Worm (Caenorhabditis elegans) whole organism, young adult: ENCODE results near the gene E02H1.6.

Experiments used
- D2030.7 ChIP-seq: fragments of 200-800 bp; sonication (Bioruptor generic); IDR thresholded peaks from 2 replicates; pipeline ENCODE4 v1.3.6; 2022; ENCODE audit warnings: missing genetic modification reagents, missing genetic modification characterization, missing compliant biosample characterization
- F23B12.7 ChIP-seq: sonication (generic microtip); optimal IDR thresholded peaks from 2 replicates; lab custom pipeline; 2017; ENCODE audit warnings: missing genetic modification characterization, mild to moderate bottlenecking, missing compliant biosample characterization, antibody characterized with exemption, moderate library complexity; ENCODE audit not compliant: insufficient read depth
- F55B11.4 ChIP-seq: sonication (generic microtip); optimal IDR thresholded peaks from 2 replicates; lab custom pipeline; 2016; ENCODE audit warnings: missing compliant biosample characterization, missing genetic modification characterization, borderline replicate concordance; ENCODE audit not compliant: insufficient read depth
- K11D2.4 ChIP-seq: fragments of 200-800 bp; sonication (Bioruptor generic); IDR thresholded peaks from 2 replicates; pipeline ENCODE4 v1.3.6; 2022; ENCODE audit warnings: missing genetic modification reagents, missing genetic modification characterization, missing compliant biosample characterization
- T26A5.8 ChIP-seq: sonication (generic microtip); optimal IDR thresholded peaks from 2 replicates; lab custom pipeline; 2016; ENCODE audit warnings: missing genetic modification characterization, missing compliant biosample characterization
- Y53F4B.3 ChIP-seq: fragments of 200-800 bp; sonication (Bioruptor generic); IDR thresholded peaks from 2 replicates; pipeline ENCODE4 v1.3.6; 2022; ENCODE audit warnings: missing genetic modification reagents, missing genetic modification characterization, missing compliant biosample characterization
- Y67H2A.10 ChIP-seq: fragments of 200-800 bp; sonication (Bioruptor generic); conservative IDR thresholded peaks from 2 replicates; pipeline ENCODE4 v1.3.6; 2022; ENCODE audit warnings: missing genetic modification reagents, missing genetic modification characterization, missing compliant biosample characterization
- Y95B8A.8 ChIP-seq: fragments of 200-800 bp; sonication (Bioruptor generic); IDR thresholded peaks from 2 replicates; pipeline ENCODE4 v1.3.6; 2022; ENCODE audit warnings: missing genetic modification reagents, missing genetic modification characterization, missing compliant biosample characterization
- ZK185.1 ChIP-seq: sonication (generic microtip); optimal IDR thresholded peaks from 2 replicates; lab custom pipeline; 2016; ENCODE audit warnings: mild to moderate bottlenecking, missing genetic modification characterization, missing compliant biosample characterization; ENCODE audit not compliant: poor library complexity, severe bottlenecking
- ama-1 ChIP-seq, 3 experiments: fragments of 150-350 bp in 1 of 3; sonication (generic microtip) in 2 of 3; optimal IDR thresholded peaks; 2 replicates each; lab custom pipeline; 2014 to 2018; ENCODE audit warnings: missing biosample characterization in 2 of 3, missing genetic modification characterization in 2 of 3, missing genetic modification reagents in 2 of 3
- atf-7 ChIP-seq: sonication (generic microtip); optimal IDR thresholded peaks from 2 replicates; lab custom pipeline; 2017; ENCODE audit warnings: mild to moderate bottlenecking, missing genetic modification characterization, missing compliant biosample characterization
- attf-3 ChIP-seq: fragments of 200-800 bp; sonication (Bioruptor generic); conservative IDR thresholded peaks from 2 replicates; pipeline ENCODE4 v1.3.6; 2022; ENCODE audit warnings: missing genetic modification reagents, missing genetic modification characterization, missing compliant biosample characterization
- bed-2 ChIP-seq: fragments of 200-800 bp; sonication (Bioruptor generic); IDR thresholded peaks from 2 replicates; pipeline ENCODE4 v1.3.6; 2022; ENCODE audit warnings: missing genetic modification reagents, missing genetic modification characterization, missing compliant biosample characterization
- dpl-1 ChIP-seq: fragments of 150-350 bp; optimal IDR thresholded peaks from 2 replicates; lab custom pipeline; 2014; ENCODE audit warnings: missing biosample characterization, missing genetic modification reagents, missing genetic modification characterization
- egl-44 ChIP-seq: fragments of 200-800 bp; sonication (Bioruptor generic); IDR thresholded peaks from 2 replicates; pipeline ENCODE4 v1.3.6; 2022; ENCODE audit warnings: missing genetic modification reagents, missing genetic modification characterization, missing compliant biosample characterization
- fkh-3 ChIP-seq: sonication (generic microtip); optimal IDR thresholded peaks from 2 replicates; lab custom pipeline; 2016; ENCODE audit warnings: mild to moderate bottlenecking, missing genetic modification characterization, missing compliant biosample characterization
- hrde-1 ChIP-seq: sonication (generic microtip); optimal IDR thresholded peaks from 2 replicates; lab custom pipeline; 2016; ENCODE audit warnings: missing genetic modification characterization, mild to moderate bottlenecking, missing compliant biosample characterization, moderate library complexity, missing genotype, missing genetic modification reagents, borderline replicate concordance
- lin-26 ChIP-seq: fragments of 200-800 bp; sonication (Bioruptor generic); IDR thresholded peaks from 2 replicates; pipeline ENCODE4 v1.3.6; 2022; ENCODE audit warnings: missing genetic modification reagents, missing genetic modification characterization, missing compliant biosample characterization
- mcd-1 ChIP-seq: fragments of 200-800 bp; sonication (Bioruptor generic); IDR thresholded peaks from 2 replicates; pipeline ENCODE4 v1.3.6; 2022; ENCODE audit warnings: missing genetic modification reagents, missing genetic modification characterization, missing compliant biosample characterization
- nfya-1 ChIP-seq: sonication (generic microtip); optimal IDR thresholded peaks from 2 replicates; lab custom pipeline; 2017; ENCODE audit warnings: antibody characterized with exemption, missing compliant biosample characterization, missing genetic modification characterization, borderline replicate concordance; ENCODE audit not compliant: insufficient read depth
- nfya-2 ChIP-seq: fragments of 200-800 bp; sonication (Bioruptor generic); IDR thresholded peaks from 2 replicates; pipeline ENCODE4 v1.3.6; 2022; ENCODE audit warnings: missing genetic modification reagents, missing genetic modification characterization, missing compliant biosample characterization
- nhr-179 ChIP-seq: sonication (generic microtip); optimal IDR thresholded peaks from 2 replicates; lab custom pipeline; 2016; ENCODE audit warnings: mild to moderate bottlenecking, missing genetic modification characterization, missing compliant biosample characterization
- nhr-90 ChIP-seq: sonication (generic microtip); optimal IDR thresholded peaks from 2 replicates; lab custom pipeline; 2016; ENCODE audit warnings: missing genotype, mild to moderate bottlenecking, missing genetic modification characterization, missing compliant biosample characterization
- sea-2 ChIP-seq: fragments of 200-800 bp; sonication (Bioruptor generic); IDR thresholded peaks from 2 replicates; pipeline ENCODE4 v1.3.6; 2022; ENCODE audit warnings: missing genetic modification characterization, missing compliant biosample characterization
- snpc-1.1 ChIP-seq: sonication (generic microtip); optimal IDR thresholded peaks from 2 replicates; lab custom pipeline; 2017; ENCODE audit warnings: missing genetic modification characterization, mild to moderate bottlenecking, missing compliant biosample characterization, antibody characterized with exemption, moderate library complexity, missing genotype, missing genetic modification reagents; ENCODE audit not compliant: insufficient read depth
- snpc-4 ChIP-seq, 5 experiments: fragments of 150-350 bp in 1 of 5; sonication (generic microtip) in 4 of 5; optimal IDR thresholded peaks; 2 replicates each; lab custom pipeline; 2014 to 2018; ENCODE audit warnings: missing genetic modification characterization in 5 of 5, missing biosample characterization in 3 of 5, antibody characterized with exemption in 2 of 5, mild to moderate bottlenecking in 2 of 5, missing compliant biosample characterization in 2 of 5, missing genotype in 2 of 5, moderate library complexity in 2 of 5, missing genetic modification reagents in 1 of 5
- sptf-2 ChIP-seq: fragments of 200-800 bp; sonication (Bioruptor generic); optimal IDR thresholded peaks from 2 replicates; lab custom pipeline; 2018; ENCODE audit warnings: mild to moderate bottlenecking, missing genetic modification characterization, missing compliant biosample characterization
- tbp1 ChIP-seq: fragments of 200-800 bp; sonication (Bioruptor generic); optimal IDR thresholded peaks from 2 replicates; lab custom pipeline; 2018; ENCODE audit warnings: mild to moderate bottlenecking, missing genetic modification characterization, missing compliant biosample characterization
- unc-62 ChIP-seq: fragments of 150-350 bp; optimal IDR thresholded peaks from 2 replicates; lab custom pipeline; 2014; ENCODE audit warnings: missing biosample characterization, missing genetic modification reagents, missing genetic modification characterization
- ztf-18 ChIP-seq: sonication (generic microtip); optimal IDR thresholded peaks from 2 replicates; lab custom pipeline; 2016; ENCODE audit warnings: missing genotype, mild to moderate bottlenecking, missing genetic modification characterization, missing compliant biosample characterization
- ztf-22 ChIP-seq: fragments of 200-800 bp; sonication (Bioruptor generic); optimal IDR thresholded peaks from 2 replicates; lab custom pipeline; 2018; ENCODE audit warnings: mild to moderate bottlenecking, missing genetic modification characterization, moderate library complexity, missing compliant biosample characterization
- ztf-26 ChIP-seq: sonication (generic microtip); optimal IDR thresholded peaks from 2 replicates; lab custom pipeline; 2017; ENCODE audit warnings: missing genetic modification characterization, missing compliant biosample characterization
- ztf-3 ChIP-seq: fragments of 200-800 bp; sonication (Bioruptor generic); optimal IDR thresholded peaks from 2 replicates; lab custom pipeline; 2018; ENCODE audit warnings: mild to moderate bottlenecking, missing genetic modification characterization, missing compliant biosample characterization

Gene E02H1.6

DNA sequence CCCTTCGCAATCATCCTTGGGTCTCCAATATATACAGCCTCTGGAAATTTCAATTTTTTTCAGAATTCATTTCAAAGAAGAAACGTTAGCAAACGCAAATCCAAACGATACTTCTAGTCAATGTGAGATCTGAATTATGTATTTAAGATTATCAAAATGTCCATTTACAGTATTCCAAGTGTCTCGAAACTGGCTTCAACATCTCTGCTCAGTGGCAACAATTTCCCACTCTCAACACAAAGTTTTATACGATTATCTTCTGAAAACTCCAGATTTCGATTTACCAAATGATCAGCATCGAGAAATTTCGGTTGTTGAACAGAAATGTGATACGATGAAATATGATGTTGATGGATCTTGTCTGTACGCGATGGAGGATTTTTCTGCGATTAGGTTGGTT lies 39.9 kb upstream of the E02H1.6 start:
- TF ChIP-seq snpc-4 (GFP tag; optimal IDR thresholded peaks at IDR 0.05; lab: Kevin White, UChicago) (no peak), snpc-4 (tag; optimal IDR thresholded peaks at IDR 0.05; lab: Kevin White, UChicago) (no peak), lin-26 (GFP tag; lab: Robert Waterston, UW) (no peak), Y67H2A.10 (GFP tag; lab: Robert Waterston, UW) (no peak), Y53F4B.3 (GFP tag; lab: Robert Waterston, UW) (no peak), snpc-1.1 (no peak), sea-2 (no peak), nfya-2 (no peak), ztf-3 (no peak), hrde-1 (tag; lab: Kevin White, UChicago) (no peak), egl-44 (no peak), nfya-1 (tag; lab: Kevin White, UChicago) (no peak), ztf-26 (tag; lab: Kevin White, UChicago) (no peak)

- TF ChIP-seq nfya-2 (no peak), ZK185.1 (tag; lab: Kevin White, UChicago) (no peak), attf-3 (GFP tag; lab: Robert Waterston, UW) (peak; percentile 90), D2030.7 (no peak)
- TF ChIP-seq, all 124 proteins: peak for 1
These were observed 38.9 kb upstream of the E02H1.6 start, which contains the start of gene zfp-2 for ce11 chrII:9557437-9558150. Gene zfp-2, plus strand, starts transcription at chrII:9557650.

- TF ChIP-seq T26A5.8 (no peak), nhr-179 (no peak), nhr-90 (tag; lab: Kevin White, UChicago) (no peak), unc-62 (no peak), atf-7 (tag; lab: Kevin White, UChicago) (no peak), F55B11.4 (tag; lab: Kevin White, UChicago) (no peak), bed-2 (GFP tag; lab: Robert Waterston, UW) (no peak), fkh-3 (tag; lab: Kevin White, UChicago) (no peak), K11D2.4 (GFP tag; lab: Robert Waterston, UW) (no peak)
These were observed 37.6 kb upstream of the E02H1.6 start for ce11 chrII:9558906-9559305.

ce11 chrII:9559929-9560328 lies 36.6 kb upstream of the E02H1.6 start, which contains the start of gene F35H8.4:
Gene F35H8.4, minus strand, starts transcription at chrII:9560029.
- no peak for TF ChIP-seq mcd-1
- TF ChIP-seq dpl-1 (GFP tag; lab: Kevin White, UChicago) = no peak
- no peak for TF ChIP-seq Y95B8A.8 (GFP tag; lab: Robert Waterston, UW)
- TF ChIP-seq sptf-2 (GFP tag; lab: Kevin White, UChicago) = no peak
- no peak for TF ChIP-seq ama-1 (optimal IDR thresholded peaks at IDR 0.05; lab: Kevin White, UChicago)
- TF ChIP-seq ama-1 (GFP tag; optimal IDR thresholded peaks at IDR 0.05; lab: Kevin White, UChicago) = no peak
- no peak for TF ChIP-seq tbp1
- TF ChIP-seq ztf-18 = no peak
- no peak for TF ChIP-seq F23B12.7
- TF ChIP-seq ztf-22 (GFP tag; lab: Kevin White, UChicago) = no peak
